Worm (Caenorhabditis elegans): Measurements from ENCODE around the gene zip-8.

Gene zip-8

DNA sequence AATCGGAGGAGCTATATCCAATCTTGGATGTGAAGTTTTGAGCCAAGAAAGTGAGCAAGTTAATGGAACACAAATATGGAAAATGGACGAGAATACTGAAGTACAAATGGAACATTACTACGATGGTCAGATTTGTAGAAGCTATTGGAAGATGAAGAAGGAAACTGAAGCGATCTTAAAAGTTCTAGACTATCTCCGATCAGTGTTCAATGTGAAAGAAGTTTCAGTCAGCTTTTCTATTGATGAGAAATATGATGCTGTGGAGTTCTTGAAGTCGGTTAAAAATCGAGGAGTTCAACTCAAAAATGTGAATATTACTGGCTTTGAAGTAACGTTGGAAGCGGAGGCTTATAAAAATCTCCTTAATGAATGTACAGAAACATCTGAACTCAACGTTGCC lies 20.3 kb downstream of the zip-8 start:
- TF ChIP-seq dmd-8 (GFP tag; IDR thresholded peaks at IDR 0.05) (no peak), mxl-3 (GFP tag; optimal IDR thresholded peaks at IDR 0.05) (no peak), unc-62 (GFP tag; optimal IDR thresholded peaks at IDR 0.05 in 1 of 2) (peak in 1 of 2 experiments; percentile 92), unc-62 (tag; optimal IDR thresholded peaks at IDR 0.05) (no peak), mdt-29 (GFP tag; IDR thresholded peaks at IDR 0.05) (no peak), nhr-42 (GFP tag; IDR thresholded peaks at IDR 0.05) (no peak), ztf-11 (tag; optimal IDR thresholded peaks at IDR 0.05) (no peak), fkh-10 (GFP tag; optimal IDR thresholded peaks at IDR 0.05) (no peak)

ce11 chrIII:6500032-6500564 lies 21.3 kb downstream of the zip-8 start, which contains the start of gene F23F12.3:
F23F12.3 (plus strand) TSS chrIII:6500514.
- TF ChIP-seq unc-130 (GFP tag; optimal IDR thresholded peaks at IDR 0.05) (no peak), daf-19 (GFP tag; conservative IDR thresholded peaks at IDR 0.05) (no peak), dmd-6 (GFP tag; IDR thresholded peaks at IDR 0.05) (peak; percentile 21; the same call in 1 of the 2 replicates), egl-43 (GFP tag; IDR thresholded peaks at IDR 0.05) (no peak), pqm-1 (tag; optimal IDR thresholded peaks at IDR 0.05) (peak; percentile 29), aha-1 (tag) (peak; percentile 74)

ce11 chrIII:6504157-6504556 lies 25.4 kb downstream of the zip-8 start:
- peak; percentile 95 for TF ChIP-seq Y48G9A.11 (GFP tag; IDR thresholded peaks at IDR 0.05)

DNA sequence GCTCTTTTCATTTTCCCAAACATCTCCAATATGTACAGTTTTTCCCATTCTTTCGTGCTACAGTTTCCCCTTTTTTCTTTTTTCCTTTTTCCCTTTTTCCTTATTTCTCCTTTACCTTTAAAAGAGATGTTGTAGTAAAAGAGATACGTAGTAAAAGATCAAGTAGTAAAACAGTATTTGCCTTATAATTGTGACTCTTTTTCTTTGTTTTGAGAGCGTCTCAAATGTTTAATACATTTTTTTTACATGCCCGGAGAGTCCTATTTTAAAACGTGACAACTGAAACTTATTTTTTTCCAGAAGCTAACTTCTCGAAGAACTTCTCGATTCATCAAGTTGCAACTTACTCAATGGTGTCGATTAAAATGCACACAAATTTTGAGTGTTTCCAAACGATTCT lies 29.1 kb downstream of the zip-8 start, which contains the start of gene F23F12.12:
F23F12.12 (plus strand) TSS at position 301 of the 400 bp plus-strand sequence.
- TF ChIP-seq hmg-1.1 (GFP tag; IDR thresholded peaks at IDR 0.05) (no peak), pha-4 (GFP tag; IDR thresholded peaks at IDR 0.05) (no peak), pha-4 (tag; optimal IDR thresholded peaks at IDR 0.05) (no peak), ces-1 (GFP tag; optimal IDR thresholded peaks at IDR 0.05) (no peak), ztf-7 (tag; optimal IDR thresholded peaks at IDR 0.05) (no peak), nhr-77 (tag; optimal IDR thresholded peaks at IDR 0.05) (no peak), ceh-20 (GFP tag; IDR thresholded peaks at IDR 0.05) (no peak), ceh-62 (tag; optimal IDR thresholded peaks at IDR 0.05) (no peak), unc-130 (GFP tag; optimal IDR thresholded peaks at IDR 0.05) (no peak), mxl-2 (GFP tag; conservative IDR thresholded peaks at IDR 0.05) (no peak), dmd-8 (GFP tag; IDR thresholded peaks at IDR 0.05) (no peak), ctbp-1 (GFP tag; IDR thresholded peaks at IDR 0.05) (no peak), F49E8.2 (tag; optimal IDR thresholded peaks at IDR 0.05; ENCODE audit: borderline replicate concordance) (no peak)

- no peak for TF ChIP-seq dmd-6 (GFP tag; IDR thresholded peaks at IDR 0.05)
- no peak for TF ChIP-seq lim-7 (GFP tag; IDR thresholded peaks at IDR 0.05)
- TF ChIP-seq F37D6.2 (tag; optimal IDR thresholded peaks at IDR 0.05): no peak
- TF ChIP-seq F49E8.2 (tag; optimal IDR thresholded peaks at IDR 0.05; ENCODE audit: borderline replicate concordance): no peak
- no peak for TF ChIP-seq ces-1 (GFP tag; optimal IDR thresholded peaks at IDR 0.05)
- TF ChIP-seq ceh-82 (tag; optimal IDR thresholded peaks at IDR 0.05): no peak
- TF ChIP-seq hlh-11 (tag; optimal IDR thresholded peaks at IDR 0.05): peak; percentile 5
- no peak for TF ChIP-seq ZK337.2 (GFP tag; IDR thresholded peaks at IDR 0.05)
- no peak for TF ChIP-seq lin-29 (GFP tag; IDR thresholded peaks at IDR 0.05)
- no peak for TF ChIP-seq F26F4.8 (GFP tag; conservative IDR thresholded peaks at IDR 0.05)
- no peak for TF ChIP-seq zag-1 (tag; optimal IDR thresholded peaks at IDR 0.05)
- TF ChIP-seq mxl-3 (GFP tag; optimal IDR thresholded peaks at IDR 0.05): peak; percentile 28
- TF ChIP-seq Y75B8A.6 (GFP tag; IDR thresholded peaks at IDR 0.05): no peak
- TF ChIP-seq egl-43 (GFP tag; IDR thresholded peaks at IDR 0.05): no peak
- TF ChIP-seq attf-4 (tag; optimal IDR thresholded peaks at IDR 0.05): no peak
- no peak for TF ChIP-seq lin-1 (GFP tag; IDR thresholded peaks at IDR 0.05)
- TF ChIP-seq lin-38 (GFP tag; IDR thresholded peaks at IDR 0.05): no peak
- TF ChIP-seq Y48G9A.11 (GFP tag; IDR thresholded peaks at IDR 0.05): no peak
- TF ChIP-seq unc-130 (GFP tag; optimal IDR thresholded peaks at IDR 0.05): no peak
- TF ChIP-seq hlh-30 (tag; optimal IDR thresholded peaks at IDR 0.05; ENCODE audit: insufficient read depth): peak; percentile 48
- TF ChIP-seq nhr-28 (tag; optimal IDR thresholded peaks at IDR 0.05): peak; percentile 77
- no peak for TF ChIP-seq mxl-2 (GFP tag; conservative IDR thresholded peaks at IDR 0.05)
- no peak for TF ChIP-seq lir-3 (tag; optimal IDR thresholded peaks at IDR 0.05)
- TF ChIP-seq arid-1 (GFP tag; conservative IDR thresholded peaks at IDR 0.05): no peak
- no peak for TF ChIP-seq madf-5 (GFP tag; IDR thresholded peaks at IDR 0.05)
- TF ChIP-seq nhr-42 (GFP tag; IDR thresholded peaks at IDR 0.05): no peak
- TF ChIP-seq unc-39 (tag; optimal IDR thresholded peaks at IDR 0.05): no peak
Measured at ce11 chrIII:6508327-6508726, 29.6 kb downstream of the zip-8 start.

Measured in whole organism, L4 larva.